Worm (Caenorhabditis elegans): Measurements from ENCODE around the gene R13D11.10.

The R13D11.10 gene

ce11 chrV:813101-813500 is at the start of gene R13D11.10:
Gene R13D11.10 (minus strand): TSS chrV:813201.
- no peak for TF ChIP-seq hlh-8 (tag; optimal IDR thresholded peaks at IDR 0.05)
- no peak for TF ChIP-seq nhr-232 (tag; optimal IDR thresholded peaks at IDR 0.05)
- TF ChIP-seq lin-11 (tag; optimal IDR thresholded peaks at IDR 0.05), result no peak

- TF ChIP-seq sox-2 (GFP tag; IDR thresholded peaks at IDR 0.05) (0 out of 2 replicates have a peak, but pooled peaks have one; percentile 36), ceh-34 (tag; optimal IDR thresholded peaks at IDR 0.05) (no peak)
Observed at ce11 chrV:858841-859456, 45.9 kb upstream of the R13D11.10 start.

ce11 chrV:856549-856948 is 43.5 kb upstream of the R13D11.10 start, which contains the start of gene K09C6.2:
Gene K09C6.2 (plus strand): TSS chrV:856849.
- TF ChIP-seq fax-1 (tag; optimal IDR thresholded peaks at IDR 0.05) (no peak), C08G9.2 (tag; optimal IDR thresholded peaks at IDR 0.05) (no peak), pha-4 (tag; optimal IDR thresholded peaks at IDR 0.05) (no peak), che-1 (tag; optimal IDR thresholded peaks at IDR 0.05) (no peak), unc-86 (tag; optimal IDR thresholded peaks at IDR 0.05) (no peak)

ce11 chrV:854966-855365 is 42.0 kb upstream of the R13D11.10 start, which contains the start of gene K09C6.9:
Gene K09C6.9 (minus strand): TSS chrV:855066.
- TF ChIP-seq pha-2 (tag; optimal IDR thresholded peaks at IDR 0.05), result no peak
- no peak for TF ChIP-seq unc-86 (tag; optimal IDR thresholded peaks at IDR 0.05)
- no peak for TF ChIP-seq ahr-1 (tag; optimal IDR thresholded peaks at IDR 0.05)
- TF ChIP-seq odd-2 (tag; optimal IDR thresholded peaks at IDR 0.05), result no peak
- no peak for TF ChIP-seq sdc-2 (tag; optimal IDR thresholded peaks at IDR 0.05)
- TF ChIP-seq npax-4 (tag; optimal IDR thresholded peaks at IDR 0.05), result no peak
- TF ChIP-seq ama-1 (optimal IDR thresholded peaks at IDR 0.05), result no peak
- TF ChIP-seq ztf-16 (tag; optimal IDR thresholded peaks at IDR 0.05), result no peak
- TF ChIP-seq sox-4 (tag; optimal IDR thresholded peaks at IDR 0.05), result no peak
- no peak for TF ChIP-seq hlh-8 (tag; optimal IDR thresholded peaks at IDR 0.05)
- no peak for TF ChIP-seq zip-5 (tag; optimal IDR thresholded peaks at IDR 0.05)
- TF ChIP-seq unc-42 (tag; optimal IDR thresholded peaks at IDR 0.05), result no peak
- no peak for TF ChIP-seq F13H6.1 (tag; optimal IDR thresholded peaks at IDR 0.05)

- TF ChIP-seq sox-4 (tag; optimal IDR thresholded peaks at IDR 0.05), result no peak
- TF ChIP-seq ref-2 (tag; optimal IDR thresholded peaks at IDR 0.05), result no peak
Observed at ce11 chrV:852184-852583, 39.2 kb upstream of the R13D11.10 start, which contains the start of gene K09C6.3. Gene K09C6.3 (plus strand): TSS chrV:852484.

ce11 chrV:849512-849911 is 36.5 kb upstream of the R13D11.10 start, which contains the start of gene srbc-12:
Gene srbc-12 (plus strand): TSS chrV:849812.
- no peak for TF ChIP-seq ets-4 (tag; optimal IDR thresholded peaks at IDR 0.05)
- no peak for TF ChIP-seq hlh-13 (GFP tag; optimal IDR thresholded peaks at IDR 0.05)
- no peak for TF ChIP-seq Y22D7AL.16 (tag; optimal IDR thresholded peaks at IDR 0.05)
- no peak for TF ChIP-seq unc-86 (tag; optimal IDR thresholded peaks at IDR 0.05)
- TF ChIP-seq tbx-7 (tag; optimal IDR thresholded peaks at IDR 0.05), result no peak
- TF ChIP-seq ceh-19 (GFP tag; optimal IDR thresholded peaks at IDR 0.05), result no peak
- TF ChIP-seq unc-3 (GFP tag; conservative IDR thresholded peaks at IDR 0.05), result no peak
- TF ChIP-seq unc-3 (tag; optimal IDR thresholded peaks at IDR 0.05), result no peak
- no peak for TF ChIP-seq ceh-24 (tag; optimal IDR thresholded peaks at IDR 0.05)
- TF ChIP-seq sdc-2 (tag; optimal IDR thresholded peaks at IDR 0.05), result no peak
- no peak for TF ChIP-seq pqm-1 (tag; optimal IDR thresholded peaks at IDR 0.05)
- no peak for TF ChIP-seq elt-2 (tag; optimal IDR thresholded peaks at IDR 0.05)
- no peak for TF ChIP-seq ceh-31 (tag; optimal IDR thresholded peaks at IDR 0.05)
- TF ChIP-seq dmd-4 (tag; optimal IDR thresholded peaks at IDR 0.05; ENCODE audit: borderline replicate concordance), result no peak
- no peak for TF ChIP-seq mec-3 (tag; optimal IDR thresholded peaks at IDR 0.05; ENCODE audit: borderline replicate concordance)
- no peak for TF ChIP-seq C08G9.2 (tag; optimal IDR thresholded peaks at IDR 0.05)
- TF ChIP-seq rnt-1 (tag; optimal IDR thresholded peaks at IDR 0.05), result no peak

All from whole organism, late embryonic.